Fruit fly (Drosophila melanogaster) whole organism, wandering third instar larva: Measurements from ENCODE around the gene Sfp26Ad.

Experiments used
- Abd-B ChIP-seq: fragments of >200 bp; optimal IDR thresholded peaks from 2 replicates; lab custom pipeline; 2017; ENCODE audit warnings: missing biosample characterization, missing genetic modification characterization
- CG32264 ChIP-seq: fragments of 200-800 bp; sonication (Bioruptor generic); optimal IDR thresholded peaks from 2 replicates; lab custom pipeline; 2016; ENCODE audit warnings: missing biosample characterization, missing genetic modification characterization
- CrebA ChIP-seq: fragments of 200-800 bp; sonication (Bioruptor generic); optimal IDR thresholded peaks from 2 replicates; lab custom pipeline; 2016; ENCODE audit warnings: missing biosample characterization, mild to moderate bottlenecking, missing genetic modification characterization, borderline replicate concordance
- Dfd ChIP-seq: fragments of >200 bp; optimal IDR thresholded peaks from 2 replicates; lab custom pipeline; 2017; ENCODE audit warnings: missing biosample characterization, missing genetic modification characterization
- Dif ChIP-seq: fragments of 200-275, 200-300 bp; sonication (Bioruptor generic); optimal IDR thresholded peaks from 2 replicates; lab custom pipeline; 2018; ENCODE audit warnings: missing biosample characterization, missing genetic modification characterization; ENCODE audit not compliant: partially characterized antibody
- GATAd ChIP-seq: sonication (Bioruptor generic); optimal IDR thresholded peaks from 2 replicates; lab custom pipeline; 2016; ENCODE audit warnings: missing biosample characterization, missing genetic modification characterization
- HLH106 ChIP-seq: fragments of 200-800 bp; optimal IDR thresholded peaks from 3 replicates; lab custom pipeline; 2019; ENCODE audit warnings: missing biosample characterization, mild to moderate bottlenecking, missing genetic modification characterization, moderate library complexity
- Hnf4 ChIP-seq: fragments of 200-800 bp; sonication (Bioruptor generic); optimal IDR thresholded peaks from 2 replicates; lab custom pipeline; 2016; ENCODE audit warnings: missing biosample characterization, mild to moderate bottlenecking, missing genetic modification characterization
- Hr78 ChIP-seq: fragments of >200 bp; optimal IDR thresholded peaks from 2 replicates; lab custom pipeline; 2017; ENCODE audit warnings: missing biosample characterization, missing genetic modification characterization
- Hr83 ChIP-seq: fragments of 200-300 bp; sonication (Bioruptor generic); optimal IDR thresholded peaks from 2 replicates; lab custom pipeline; 2016; ENCODE audit warnings: missing biosample characterization, mild to moderate bottlenecking, missing genetic modification characterization, moderate library complexity; ENCODE audit not compliant: poor library complexity, severe bottlenecking
- Jra ChIP-seq: sonication (Bioruptor generic); optimal IDR thresholded peaks from 2 replicates; lab custom pipeline; 2016; ENCODE audit warnings: missing biosample characterization, missing genetic modification characterization
- Mio ChIP-seq: sonication (Bioruptor generic); optimal IDR thresholded peaks from 2 replicates; lab custom pipeline; 2016; ENCODE audit warnings: missing biosample characterization, missing genetic modification characterization
- Myc ChIP-seq: fragments of >200 bp; optimal IDR thresholded peaks from 2 replicates; lab custom pipeline; 2017
- N ChIP-seq: fragments of >200 bp; optimal IDR thresholded peaks from 2 replicates; lab custom pipeline; 2018; ENCODE audit warnings: missing biosample characterization, missing external identifiers, missing genetic modification characterization
- OdsH ChIP-seq: fragments of 200-800 bp; sonication (Bioruptor generic); optimal IDR thresholded peaks from 2 replicates; lab custom pipeline; 2016; ENCODE audit warnings: missing biosample characterization, mild to moderate bottlenecking, missing genetic modification characterization
- Rel ChIP-seq, 2 experiments: fragments of 200-800 bp; sonication (Bioruptor generic) in 1 of 2; optimal IDR thresholded peaks; 2 replicates in 1 of 2; 3 replicates in 1 of 2; lab custom pipeline; 2016 to 2019; ENCODE audit warnings: mild to moderate bottlenecking in 2 of 2, missing biosample characterization in 2 of 2, missing genetic modification characterization in 2 of 2, moderate library complexity in 1 of 2
- Vsx2 ChIP-seq: fragments of 200-300, 225-300 bp; sonication (Bioruptor generic); optimal IDR thresholded peaks from 2 replicates; lab custom pipeline; 2018; ENCODE audit warnings: missing biosample characterization, missing genetic modification characterization; ENCODE audit not compliant: partially characterized antibody
- br ChIP-seq: fragments of 200-800 bp; sonication (Bioruptor generic); optimal IDR thresholded peaks from 2 replicates; lab custom pipeline; 2016; ENCODE audit warnings: missing biosample characterization, missing genetic modification characterization
- brk ChIP-seq: fragments of 200-800 bp; sonication (Bioruptor generic); optimal IDR thresholded peaks from 2 replicates; lab custom pipeline; 2016; ENCODE audit warnings: missing biosample characterization, mild to moderate bottlenecking, missing genetic modification characterization
- dsf ChIP-seq: sonication (Bioruptor generic); optimal IDR thresholded peaks from 2 replicates; lab custom pipeline; 2016; ENCODE audit warnings: missing biosample characterization, missing genetic modification characterization, borderline replicate concordance
- ey ChIP-seq: fragments of 200-800 bp; sonication (Bioruptor generic); optimal IDR thresholded peaks from 2 replicates; lab custom pipeline; 2016; ENCODE audit warnings: missing biosample characterization, missing genetic modification characterization
- foxo ChIP-seq, 2 experiments: fragments of 200-800 bp; sonication (Bioruptor generic); optimal IDR thresholded peaks; 2 replicates in 1 of 2; 3 replicates in 1 of 2; lab custom pipeline; 2016 to 2017; ENCODE audit warnings: missing biosample characterization in 2 of 2, missing genetic modification characterization in 2 of 2
- fru ChIP-seq: fragments of 200-800 bp; sonication (Bioruptor generic); optimal IDR thresholded peaks from 3 replicates; lab custom pipeline; 2016; ENCODE audit warnings: missing biosample characterization, mild to moderate bottlenecking, missing genetic modification characterization
- h ChIP-seq: fragments of 200-800 bp; sonication (Bioruptor generic); optimal IDR thresholded peaks from 3 replicates; lab custom pipeline; 2016; ENCODE audit warnings: missing biosample characterization, mild to moderate bottlenecking, missing genetic modification characterization
- jim ChIP-seq: fragments of 175-275, 200-325 bp; sonication (Bioruptor generic); optimal IDR thresholded peaks from 2 replicates; lab custom pipeline; 2016; ENCODE audit warnings: missing biosample characterization, mild to moderate bottlenecking, missing genetic modification characterization
- psq ChIP-seq: fragments of 200-800 bp; sonication (Bioruptor generic); optimal IDR thresholded peaks from 3 replicates; lab custom pipeline; 2017; ENCODE audit warnings: missing biosample characterization, mild to moderate bottlenecking, missing genetic modification characterization, moderate library complexity
- rgr ChIP-seq: fragments of 200-800 bp; sonication (Bioruptor generic); optimal IDR thresholded peaks from 3 replicates; lab custom pipeline; 2016; ENCODE audit warnings: missing biosample characterization, mild to moderate bottlenecking, missing genetic modification characterization
- sv ChIP-seq: fragments of 200-800 bp; sonication (Bioruptor generic); optimal IDR thresholded peaks from 3 replicates; lab custom pipeline; 2016; ENCODE audit warnings: missing biosample characterization, missing genetic modification characterization
- tai ChIP-seq: sonication (Bioruptor generic); optimal IDR thresholded peaks from 2 replicates; lab custom pipeline; 2016; ENCODE audit warnings: missing biosample characterization, missing genetic modification characterization
- usp ChIP-seq: fragments of >200 bp; optimal IDR thresholded peaks from 2 replicates; lab custom pipeline; 2017; ENCODE audit warnings: missing biosample characterization, missing genetic modification characterization
- woc ChIP-seq: sonication (Bioruptor generic); optimal IDR thresholded peaks from 2 replicates; lab custom pipeline; 2016; ENCODE audit warnings: missing biosample characterization, mild to moderate bottlenecking, missing genetic modification characterization

The Sfp26Ad gene

dm6 chr2L:5977070-5977728 lies 34.1 kb upstream of the Sfp26Ad start (continued):
- peak in 1 of 2 experiments; percentile 37 for TF ChIP-seq foxo (GFP tag; optimal IDR thresholded peaks at IDR 0.05; lab: Kevin White, UChicago)
- no peak for TF ChIP-seq ey (GFP tag; lab: Kevin White, UChicago)
- peak; percentile 36 for TF ChIP-seq HLH106 (tag; lab: Kevin White, UChicago)
- TF ChIP-seq N (GFP tag; lab: Kevin White, UChicago), result no peak
- no peak for TF ChIP-seq Abd-B (GFP tag; lab: Kevin White, UChicago)
- no peak for TF ChIP-seq CrebA
- no peak for TF ChIP-seq woc
- no peak for TF ChIP-seq CG32264 (GFP tag; lab: Kevin White, UChicago)
- no peak for TF ChIP-seq jim
- peak; percentile 50 for TF ChIP-seq fru (GFP tag; lab: Kevin White, UChicago)
- TF ChIP-seq GATAd, result no peak
- no peak for TF ChIP-seq Vsx2 (GFP tag; lab: Kevin White, UChicago)
- TF ChIP-seq dsf, result no peak

dm6 chr2L:5975601-5976000 lies 32.5 kb upstream of the Sfp26Ad start:
- TF ChIP-seq psq (GFP tag; lab: Kevin White, UChicago) (peak; percentile 4), tai (GFP tag; lab: Kevin White, UChicago) (no peak)

DNA sequence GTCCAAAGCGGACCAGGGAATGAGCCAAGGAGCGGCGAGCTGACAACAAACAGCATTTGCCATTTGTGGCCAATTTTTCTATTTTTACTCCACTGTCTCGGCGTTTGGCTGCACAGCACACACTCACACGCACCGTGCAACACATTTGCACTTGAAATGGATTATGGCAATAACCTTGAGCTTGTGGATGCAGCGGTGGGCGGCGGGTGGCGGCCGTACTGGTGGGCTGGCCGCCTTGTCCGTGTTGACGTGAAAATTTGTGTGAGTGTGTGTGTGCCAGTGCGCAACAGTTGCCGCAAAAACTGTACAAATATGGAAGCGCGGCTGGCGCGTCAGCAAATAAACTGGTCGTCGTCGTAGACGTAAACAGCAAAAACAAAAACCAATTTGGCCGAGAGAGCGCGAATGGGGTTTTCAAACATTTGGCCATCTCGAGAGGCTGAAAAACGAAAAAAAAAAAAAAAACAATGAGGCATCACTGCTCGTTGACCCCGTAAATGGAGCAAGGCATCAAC lies 32.0 kb upstream of the Sfp26Ad start:
- peak; percentile 42 for TF ChIP-seq br (GFP tag; lab: Kevin White, UChicago)
- TF ChIP-seq Hnf4 (GFP tag; lab: Kevin White, UChicago), result peak; percentile 4
- no peak for TF ChIP-seq HLH106 (tag; lab: Kevin White, UChicago)
- no peak for TF ChIP-seq Myc (lab: Kevin White, UChicago)
- TF ChIP-seq rgr (GFP tag; lab: Kevin White, UChicago), result peak; percentile 20
- no peak for TF ChIP-seq Jra (GFP tag; lab: Kevin White, UChicago)
- peak in 1 of 2 experiments; percentile 3 for TF ChIP-seq foxo (GFP tag; optimal IDR thresholded peaks at IDR 0.05; lab: Kevin White, UChicago)
- no peak for TF ChIP-seq Dfd (GFP tag; lab: Kevin White, UChicago)
- TF ChIP-seq woc, result no peak
- TF ChIP-seq GATAd, result no peak
- no peak for TF ChIP-seq sv
- TF ChIP-seq Hr83 (GFP tag; lab: Kevin White, UChicago), result peak; percentile 76
- no peak for TF ChIP-seq jim
- peak; percentile 54 for TF ChIP-seq OdsH (GFP tag; lab: Kevin White, UChicago)
- no peak for TF ChIP-seq Dif (GFP tag; lab: Kevin White, UChicago)
- peak; percentile 52 for TF ChIP-seq h (GFP tag; lab: Kevin White, UChicago)
- TF ChIP-seq, all 38 proteins: peak for 7

DNA sequence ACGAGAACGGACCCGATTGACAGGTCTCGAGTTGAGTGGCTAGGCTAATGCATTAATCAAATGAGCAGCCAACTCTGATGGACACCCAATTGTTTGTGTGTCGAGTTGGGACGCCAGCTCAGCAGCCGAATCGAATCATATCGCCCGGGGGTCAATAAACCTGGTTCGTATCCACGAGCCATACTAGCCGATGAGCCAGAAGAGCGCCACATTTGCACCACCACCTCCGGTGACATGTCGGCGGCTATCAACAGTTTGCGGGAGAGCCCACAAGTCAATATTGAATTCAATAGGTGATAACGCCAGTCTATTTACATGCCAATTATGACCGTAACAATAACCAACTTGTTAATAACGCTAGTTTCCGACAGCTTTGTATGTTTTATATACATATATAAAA lies 31.0 kb upstream of the Sfp26Ad start:
- TF ChIP-seq Myc (lab: Kevin White, UChicago), result no peak
- no peak for TF ChIP-seq Rel (GFP tag; optimal IDR thresholded peaks at IDR 0.05; lab: Kevin White, UChicago)
- peak; percentile 80 for TF ChIP-seq Rel (tag; optimal IDR thresholded peaks at IDR 0.05; lab: Kevin White, UChicago)
- TF ChIP-seq Mio (GFP tag; lab: Kevin White, UChicago), result no peak
- peak; percentile 23 for TF ChIP-seq OdsH (GFP tag; lab: Kevin White, UChicago)
- TF ChIP-seq br (GFP tag; lab: Kevin White, UChicago), result no peak
- peak; percentile 20 for TF ChIP-seq brk (GFP tag; lab: Kevin White, UChicago)
- no peak for TF ChIP-seq usp (GFP tag; lab: Kevin White, UChicago)

DNA sequence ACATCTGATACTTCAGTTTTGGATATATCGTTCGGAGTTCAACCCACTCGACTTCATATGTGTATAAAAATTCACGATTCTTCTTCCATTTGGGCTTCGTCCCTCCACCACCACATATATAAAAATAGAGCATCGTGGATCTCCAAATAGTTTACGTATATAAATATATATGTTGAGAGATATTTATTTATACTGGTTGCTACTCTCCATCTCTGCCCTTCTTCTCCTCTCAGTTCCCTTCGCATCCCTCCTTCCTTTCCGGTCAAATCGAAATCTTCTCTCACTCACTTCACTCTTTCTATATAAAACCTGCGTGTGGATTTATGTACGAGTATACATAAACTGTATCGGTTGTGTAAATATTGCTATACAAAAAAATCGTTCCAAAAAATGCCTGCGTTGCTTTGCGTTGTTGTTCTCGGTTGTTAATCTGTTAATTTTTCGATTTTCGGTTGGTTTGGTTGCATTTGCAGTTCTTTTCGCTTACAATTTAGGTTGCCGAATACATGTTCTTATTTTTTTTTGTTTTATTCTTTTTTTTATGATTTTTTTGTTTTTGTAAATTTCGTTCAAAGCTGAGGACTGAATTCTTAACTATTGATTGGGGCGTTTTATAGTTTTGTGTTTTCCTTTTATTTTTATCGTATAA lies 29.6 kb upstream of the Sfp26Ad start:
- TF ChIP-seq h (GFP tag; lab: Kevin White, UChicago) (no peak), woc (no peak), Hr78 (GFP tag; lab: Kevin White, UChicago) (no peak), tai (GFP tag; lab: Kevin White, UChicago) (no peak), N (GFP tag; lab: Kevin White, UChicago) (no peak), GATAd (no peak), Mio (GFP tag; lab: Kevin White, UChicago) (no peak), dsf (no peak), fru (GFP tag; lab: Kevin White, UChicago) (no peak), Rel (GFP tag; optimal IDR thresholded peaks at IDR 0.05; lab: Kevin White, UChicago) (no peak), Rel (tag; optimal IDR thresholded peaks at IDR 0.05; lab: Kevin White, UChicago) (no peak), Jra (GFP tag; lab: Kevin White, UChicago) (no peak)
